Fruit fly (Drosophila melanogaster) whole organism, embryonic: ENCODE measurements around the gene rtv.

Experiments
- ATbp ChIP-seq: fragments of 200-800 bp; sonication (Bioruptor generic); optimal IDR thresholded peaks from 2 replicates; lab custom pipeline; 2017; ENCODE audit warnings: missing biosample characterization, mild to moderate bottlenecking, missing genetic modification characterization, missing genetic modification reagents
- Antp ChIP-seq: fragments of 200-800 bp; sonication (Bioruptor generic); optimal IDR thresholded peaks from 3 replicates; lab custom pipeline; 2016; ENCODE audit warnings: missing biosample characterization, missing genetic modification characterization
- Asciz ChIP-seq: fragments of 200-800 bp; sonication (Bioruptor generic); optimal IDR thresholded peaks from 2 replicates; lab custom pipeline; 2017; ENCODE audit warnings: missing biosample characterization, mild to moderate bottlenecking, missing genetic modification characterization, missing genetic modification reagents
- Awh ChIP-seq: fragments of 200-800 bp; sonication (Bioruptor generic); IDR thresholded peaks from 2 replicates; pipeline ENCODE4, ENCODE4 v1.3.6; 2022; ENCODE audit warnings: missing biosample characterization, missing genetic modification characterization
- CG10147 ChIP-seq: fragments of 200-800 bp; sonication (Bioruptor generic); optimal IDR thresholded peaks from 2 replicates; lab custom pipeline; 2019; ENCODE audit warnings: missing biosample characterization, mild to moderate bottlenecking, missing genetic modification characterization, moderate library complexity
- CG10209 ChIP-seq: fragments of 200-800 bp; sonication (Bioruptor generic); optimal IDR thresholded peaks from 3 replicates; lab custom pipeline; 2017; ENCODE audit warnings: missing biosample characterization, mild to moderate bottlenecking, missing genetic modification characterization, missing genetic modification reagents
- CG10959 ChIP-seq: fragments of 200-800 bp; sonication (Bioruptor generic); IDR thresholded peaks from 2 replicates; pipeline ENCODE4 v1.3.6; 2022; ENCODE audit warnings: missing biosample characterization, missing genetic modification characterization
- CG11456 ChIP-seq: fragments of 200-800 bp; sonication (Bioruptor generic); IDR thresholded peaks from 3 replicates; pipeline ENCODE4 v1.3.6; 2022; ENCODE audit warnings: missing biosample characterization, missing genetic modification characterization
- CG11560 ChIP-seq: fragments of 200-800 bp; sonication (Bioruptor generic); IDR thresholded peaks from 3 replicates; pipeline ENCODE4 v1.3.6; 2022; ENCODE audit warnings: missing biosample characterization, missing genetic modification characterization
- CG12219 ChIP-seq: fragments of 200-800 bp; sonication (Bioruptor generic); optimal IDR thresholded peaks from 3 replicates; lab custom pipeline; 2018; ENCODE audit warnings: missing biosample characterization, mild to moderate bottlenecking, missing genetic modification characterization
- CG12769 ChIP-seq: fragments of 200-800 bp; sonication (Bioruptor generic); optimal IDR thresholded peaks from 2 replicates; lab custom pipeline; 2019; ENCODE audit warnings: missing biosample characterization, mild to moderate bottlenecking, missing genetic modification characterization, moderate library complexity
- CG12942 ChIP-seq: fragments of 200-800 bp; sonication (Bioruptor generic); optimal IDR thresholded peaks from 3 replicates; lab custom pipeline; 2016; ENCODE audit warnings: missing biosample characterization, missing genetic modification characterization
- CG1529 ChIP-seq: fragments of 200-800 bp; sonication (Bioruptor generic); optimal IDR thresholded peaks from 3 replicates; lab custom pipeline; 2018; ENCODE audit warnings: missing biosample characterization, missing genetic modification characterization
- CG15696 ChIP-seq: fragments of 200-800 bp; sonication (Bioruptor generic); optimal IDR thresholded peaks from 2 replicates; lab custom pipeline; 2019; ENCODE audit warnings: missing biosample characterization, mild to moderate bottlenecking, missing genetic modification characterization, moderate library complexity
- CG16815 ChIP-seq: fragments of 200-800 bp; sonication (Bioruptor generic); optimal IDR thresholded peaks from 3 replicates; lab custom pipeline; 2017; ENCODE audit warnings: missing biosample characterization, mild to moderate bottlenecking, missing genetic modification characterization
- CG3163 ChIP-seq: fragments of 200-800 bp; sonication (Bioruptor generic); optimal IDR thresholded peaks from 3 replicates; lab custom pipeline; 2016; ENCODE audit warnings: missing biosample characterization, missing genetic modification characterization
- CG32772 ChIP-seq: fragments of 200-800 bp; sonication (Bioruptor generic); IDR thresholded peaks from 2 replicates; pipeline ENCODE4 v1.3.6; 2022; ENCODE audit warnings: missing biosample characterization, missing genetic modification characterization
- CG33213 ChIP-seq: fragments of 200-800 bp; sonication (Bioruptor generic); optimal IDR thresholded peaks from 3 replicates; lab custom pipeline; 2016; ENCODE audit warnings: missing biosample characterization, missing genetic modification characterization
- CG43689 ChIP-seq: fragments of 200-800 bp; sonication (Bioruptor generic); IDR thresholded peaks from 2 replicates; pipeline ENCODE4 v1.3.6; 2022; ENCODE audit warnings: missing biosample characterization, missing genetic modification characterization
- CG6689 ChIP-seq: fragments of 200-800 bp; sonication (Bioruptor generic); IDR thresholded peaks from 2 replicates; pipeline ENCODE4 v1.3.6; 2022; ENCODE audit warnings: missing biosample characterization, missing genetic modification characterization
- CG7556 ChIP-seq: fragments of 200-800 bp; sonication (Bioruptor generic); optimal IDR thresholded peaks from 2 replicates; lab custom pipeline; 2017; ENCODE audit warnings: missing biosample characterization, mild to moderate bottlenecking, missing genetic modification characterization
- CG8359 ChIP-seq: fragments of 200-800 bp; sonication (Bioruptor generic); optimal IDR thresholded peaks from 2 replicates; lab custom pipeline; 2017; ENCODE audit warnings: missing biosample characterization, mild to moderate bottlenecking, missing genetic modification characterization, borderline replicate concordance
- Dbx ChIP-seq: fragments of 200-800 bp; sonication (Bioruptor generic); IDR thresholded peaks from 3 replicates; pipeline ENCODE4 v1.3.6; 2022; ENCODE audit warnings: missing biosample characterization, missing genetic modification characterization
- Dll ChIP-seq: fragments of 200-800 bp; sonication (Bioruptor generic); IDR thresholded peaks from 4 replicates; pipeline ENCODE4 v1.3.6; 2022; ENCODE audit warnings: missing biosample characterization, missing genetic modification characterization; ENCODE audit not compliant: partially characterized antibody
- Ets65A ChIP-seq: fragments of 200-800 bp; sonication (Bioruptor generic); peaks from one replicate; lab custom pipeline; 2016; ENCODE audit warnings: missing biosample characterization, missing genetic modification characterization
- H2.0 ChIP-seq: fragments of 200-800 bp; sonication (Bioruptor generic); IDR thresholded peaks from 2 replicates; pipeline ENCODE4 v1.3.6; 2022; ENCODE audit warnings: missing biosample characterization, missing genetic modification characterization
- Hey ChIP-seq: fragments of 200-800 bp; sonication (Bioruptor generic); optimal IDR thresholded peaks from 3 replicates; lab custom pipeline; 2018; ENCODE audit warnings: missing biosample characterization, mild to moderate bottlenecking, missing genetic modification characterization
- HmgD ChIP-seq: fragments of 200-800 bp; sonication (Bioruptor generic); optimal IDR thresholded peaks from 3 replicates; lab custom pipeline; 2016; ENCODE audit warnings: missing biosample characterization, missing genetic modification characterization
- Hr51 ChIP-seq, 2 experiments: fragments of 200-800 bp; sonication (Bioruptor generic); optimal IDR thresholded peaks; 2 replicates in 1 of 2; 3 replicates in 1 of 2; lab custom pipeline; 2016 to 2018; ENCODE audit warnings: missing biosample characterization in 2 of 2, missing genetic modification characterization in 2 of 2, mild to moderate bottlenecking in 1 of 2, moderate library complexity in 1 of 2
- Lpt ChIP-seq: fragments of >200 bp; optimal IDR thresholded peaks from 2 replicates; lab custom pipeline; 2018; ENCODE audit warnings: missing biosample characterization, missing genetic modification characterization
- MESR4 ChIP-seq: fragments of 200-800 bp; sonication (Bioruptor generic); optimal IDR thresholded peaks from 2 replicates; lab custom pipeline; 2018; ENCODE audit warnings: missing biosample characterization, mild to moderate bottlenecking, missing genetic modification characterization, moderate library complexity
- TFAM ChIP-seq: fragments of 200-800 bp; sonication (Bioruptor generic); optimal IDR thresholded peaks from 2 replicates; lab custom pipeline; 2017; ENCODE audit warnings: missing biosample characterization, missing genetic modification characterization, inconsistent platforms
- Taf1 ChIP-seq: fragments of 200-800 bp; sonication (Bioruptor generic); IDR thresholded peaks from 2 replicates; pipeline ENCODE4 v1.3.6; 2022; ENCODE audit warnings: missing biosample characterization, missing genetic modification characterization
- Trl ChIP-seq, 3 experiments: fragments of >200 bp in 2 of 3; fragments of 200-800 bp in 1 of 3; sonication (Bioruptor generic) in 1 of 3; optimal IDR thresholded peaks; 2 replicates in 1 of 3; 3 replicates in 2 of 3; lab custom pipeline; 2016 to 2017; ENCODE audit warnings: missing biosample characterization in 1 of 3, missing genetic modification characterization in 1 of 3
- dati ChIP-seq: fragments of 200-800 bp; sonication (Bioruptor generic); IDR thresholded peaks from 2 replicates; pipeline ENCODE4 v1.3.6; 2022; ENCODE audit warnings: missing biosample characterization, missing genetic modification characterization
- fd96Cb ChIP-seq: fragments of 200-800 bp; sonication (Bioruptor generic); optimal IDR thresholded peaks from 2 replicates; lab custom pipeline; 2018; ENCODE audit warnings: missing biosample characterization, mild to moderate bottlenecking, missing genetic modification characterization, moderate library complexity
- fu2 ChIP-seq: fragments of 200-800 bp; sonication (Bioruptor generic); optimal IDR thresholded peaks from 2 replicates; lab custom pipeline; 2016; ENCODE audit warnings: missing biosample characterization, missing genetic modification characterization
- hb ChIP-seq: fragments of 200-800 bp; sonication (Bioruptor generic); IDR thresholded peaks from 3 replicates; pipeline ENCODE4 v1.3.6; 2022; ENCODE audit warnings: missing biosample characterization, missing genetic modification characterization; ENCODE audit not compliant: partially characterized antibody
- inv ChIP-seq: fragments of 200-800 bp; sonication (Bioruptor generic); IDR thresholded peaks from 2 replicates; pipeline ENCODE4 v1.3.6; 2022; ENCODE audit warnings: missing biosample characterization, missing genetic modification characterization; ENCODE audit not compliant: partially characterized antibody
- lilli ChIP-seq: fragments of 200-800 bp; sonication (Bioruptor generic); optimal IDR thresholded peaks from 3 replicates; lab custom pipeline; 2016; ENCODE audit warnings: missing biosample characterization, missing genetic modification characterization
- mam ChIP-seq: fragments of 200-800 bp; sonication (Bioruptor generic); optimal IDR thresholded peaks from 3 replicates; lab custom pipeline; 2016; ENCODE audit warnings: missing biosample characterization, missing genetic modification characterization
- nom ChIP-seq: fragments of 200-800 bp; sonication (Bioruptor generic); optimal IDR thresholded peaks from 2 replicates; lab custom pipeline; 2017; ENCODE audit warnings: missing biosample characterization, missing genetic modification characterization, mild to moderate bottlenecking, moderate library complexity, missing genetic modification reagents
- phol ChIP-seq: fragments of 200-800 bp; sonication (Bioruptor generic); optimal IDR thresholded peaks from 3 replicates; lab custom pipeline; 2018; ENCODE audit warnings: missing biosample characterization, mild to moderate bottlenecking, missing genetic modification characterization, moderate library complexity
- pzg ChIP-seq: fragments of 200-800 bp; sonication (Bioruptor generic); optimal IDR thresholded peaks from 3 replicates; lab custom pipeline; 2018; ENCODE audit warnings: missing biosample characterization, mild to moderate bottlenecking, missing genetic modification characterization, moderate library complexity
- repo ChIP-seq: fragments of 200-800 bp; sonication (Bioruptor generic); optimal IDR thresholded peaks from 2 replicates; lab custom pipeline; 2016; ENCODE audit warnings: missing biosample characterization, missing genetic modification characterization
- sima ChIP-seq: fragments of 200-800 bp; sonication (Bioruptor generic); optimal IDR thresholded peaks from 2 replicates; lab custom pipeline; 2016; ENCODE audit warnings: missing biosample characterization, missing genetic modification characterization
- sqz ChIP-seq: fragments of 200-800 bp; sonication (Bioruptor generic); optimal IDR thresholded peaks from 3 replicates; lab custom pipeline; 2018; ENCODE audit warnings: missing biosample characterization, mild to moderate bottlenecking, missing genetic modification characterization
- tio ChIP-seq: fragments of 200-800 bp; sonication (Bioruptor generic); optimal IDR thresholded peaks from 2 replicates; lab custom pipeline; 2017; ENCODE audit warnings: missing biosample characterization, missing genetic modification characterization, inconsistent platforms
- tx ChIP-seq: fragments of 200-800 bp; sonication (Bioruptor generic); optimal IDR thresholded peaks from 2 replicates; lab custom pipeline; 2016; ENCODE audit warnings: missing biosample characterization, missing genetic modification characterization
- usp ChIP-seq: fragments of >200 bp; optimal IDR thresholded peaks from 2 replicates; lab custom pipeline; 2017; ENCODE audit warnings: missing biosample characterization, missing genetic modification characterization
- zfh2 ChIP-seq: fragments of 200-800 bp; sonication (Bioruptor generic); optimal IDR thresholded peaks from 2 replicates; lab custom pipeline; 2016; ENCODE audit warnings: missing biosample characterization, missing genetic modification characterization

rtv gene

DNA sequence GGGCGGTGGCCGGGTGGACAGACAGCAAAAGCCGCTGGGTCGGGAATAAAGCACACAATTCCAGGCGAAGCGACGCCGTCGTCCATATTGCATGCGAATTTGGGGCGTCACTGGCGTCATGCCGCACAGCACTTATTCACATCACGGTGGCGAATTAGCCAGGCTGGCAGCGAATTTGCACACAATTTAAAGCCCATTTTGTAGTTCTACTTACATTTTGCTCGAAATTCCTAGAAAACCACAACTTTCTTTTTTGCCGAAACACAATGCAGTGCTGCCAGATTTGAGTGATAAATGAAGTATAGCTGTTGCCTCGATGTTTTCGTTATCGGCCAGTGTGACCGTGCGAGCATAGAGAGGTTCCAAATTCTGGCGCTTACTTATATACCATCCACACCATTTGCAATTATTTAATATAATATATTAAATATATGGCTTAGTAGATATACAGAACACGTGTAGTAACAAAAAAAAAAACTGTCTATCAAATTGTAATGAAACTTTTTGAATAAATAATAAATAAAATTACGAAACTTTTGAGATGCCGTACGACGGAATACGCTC lies 5.4 kb downstream of the rtv start, which contains the start of gene Ran (continued):
- TF ChIP-seq HmgD (GFP tag; lab: Kevin White, UChicago) (no peak), Dbx (GFP tag; lab: Robert Waterston, UW) (no peak), inv (no peak), lilli (GFP tag; lab: Kevin White, UChicago) (no peak), CG12942 (no peak), dati (GFP tag; lab: Robert Waterston, UW) (no peak), pzg (GFP tag; lab: Kevin White, UChicago) (peak; percentile 60), sqz (GFP tag; lab: Kevin White, UChicago) (no peak), Awh (GFP tag; lab: Robert Waterston, UW) (no peak), H2.0 (GFP tag; lab: Robert Waterston, UW) (no peak), CG1529 (GFP tag; lab: Kevin White, UChicago) (no peak), CG8359 (GFP tag; lab: Kevin White, UChicago) (no peak), CG32772 (GFP tag; lab: Robert Waterston, UW) (no peak), hb (GFP tag; lab: Robert Waterston, UW) (no peak), CG10209 (no peak), CG11560 (no peak), usp (GFP tag; lab: Kevin White, UChicago) (no peak), CG11456 (GFP tag; lab: Robert Waterston, UW) (no peak), CG12219 (GFP tag; lab: Kevin White, UChicago) (no peak), phol (peak; percentile 9), MESR4 (GFP tag; lab: Kevin White, UChicago) (peak; percentile 55), fu2 (no peak), Antp (GFP tag; lab: Kevin White, UChicago) (no peak), repo (no peak), sima (GFP tag; lab: Kevin White, UChicago) (no peak), mam (GFP tag; lab: Kevin White, UChicago) (no peak), Trl (optimal IDR thresholded peaks at IDR 0.05; lab: Kevin White, UChicago) (no peak), Trl (GFP tag; optimal IDR thresholded peaks at IDR 0.05; lab: Kevin White, UChicago) (no peak), CG16815 (no peak), CG7556 (GFP tag; lab: Kevin White, UChicago) (no peak), nom (GFP tag; lab: Kevin White, UChicago) (no peak), CG10147 (GFP tag; lab: Kevin White, UChicago) (no peak), Hey (no peak), fd96Cb (tag; lab: Kevin White, UChicago) (no peak), Asciz (GFP tag; lab: Kevin White, UChicago) (no peak), tio (GFP tag; lab: Kevin White, UChicago) (no peak), TFAM (GFP tag; lab: Kevin White, UChicago) (no peak), CG43689 (GFP tag; lab: Robert Waterston, UW) (no peak), Taf1 (GFP tag; lab: Robert Waterston, UW) (no peak), tx (GFP tag; lab: Kevin White, UChicago) (no peak), ATbp (GFP tag; lab: Kevin White, UChicago) (no peak), Lpt (GFP tag; lab: Kevin White, UChicago) (no peak), CG15696 (no peak), CG10959 (GFP tag; lab: Robert Waterston, UW) (no peak), CG6689 (GFP tag; lab: Robert Waterston, UW) (no peak), Hr51 (GFP tag; optimal IDR thresholded peaks at IDR 0.05; lab: Kevin White, UChicago) (no peak), CG33213 (no peak), CG3163 (GFP tag; lab: Kevin White, UChicago) (no peak), CG12769 (tag; lab: Kevin White, UChicago) (no peak), Ets65A (GFP tag; lab: Kevin White, UChicago) (no peak), Dll (GFP tag; lab: Robert Waterston, UW) (no peak), zfh2 (GFP tag; lab: Kevin White, UChicago) (peak; percentile 16)
